Worm (Caenorhabditis elegans) whole organism, L4 larva: Measurements from ENCODE around the gene ZC196.2.

Experiments
- Y5F2A.4 ChIP-seq: fragments of 200-800 bp; sonication (Bioruptor generic); optimal IDR thresholded peaks from 2 replicates; lab custom pipeline; 2018; ENCODE audit warnings: mild to moderate bottlenecking, missing genetic modification characterization, missing compliant biosample characterization
- daf-12 ChIP-seq: fragments of 150-350 bp; optimal IDR thresholded peaks from 2 replicates; lab custom pipeline; 2014; ENCODE audit warnings: missing biosample characterization, missing genetic modification reagents, missing genetic modification characterization
- lin-39 ChIP-seq: fragments of 150-350 bp; optimal IDR thresholded peaks from 2 replicates; lab custom pipeline; 2014; ENCODE audit warnings: missing biosample characterization, missing genetic modification reagents, missing genetic modification characterization
- mep-1 ChIP-seq: fragments of 150-350 bp; sonication (generic microtip); optimal IDR thresholded peaks from 3 replicates; lab custom pipeline; 2014; ENCODE audit warnings: missing biosample characterization, missing genetic modification characterization
- nhr-237 ChIP-seq: sonication (generic microtip); optimal IDR thresholded peaks from 2 replicates; lab custom pipeline; 2017; ENCODE audit warnings: missing biosample characterization, missing genetic modification characterization
- skn-1 ChIP-seq: fragments of 150-350 bp; optimal IDR thresholded peaks from 2 replicates; lab custom pipeline; 2014; ENCODE audit warnings: missing biosample characterization, missing genetic modification characterization
- unc-130 ChIP-seq: sonication (generic microtip); optimal IDR thresholded peaks from 2 replicates; lab custom pipeline; 2016; ENCODE audit warnings: missing genetic modification reagents, missing genetic modification characterization, missing compliant biosample characterization
- unc-62 ChIP-seq, 3 experiments: fragments of 150-350 bp in 1 of 3; sonication (generic microtip); optimal IDR thresholded peaks in 2 of 3; peaks in 1 of 3; 1 replicate in 1 of 3; 2 replicates in 2 of 3; lab custom pipeline; 2014 to 2017; ENCODE audit warnings: missing biosample characterization in 3 of 3, missing genetic modification characterization in 3 of 3, missing genetic modification reagents in 3 of 3, missing genotype in 1 of 3

ce11 chrV:8781164-8781563, 41.9 kb downstream of the ZC196.2 start:
- TF ChIP-seq skn-1 (tag; lab: Kevin White, UChicago) (no peak), nhr-237 (tag; lab: Kevin White, UChicago) (no peak), lin-39 (tag; lab: Kevin White, UChicago) (no peak), unc-62 (GFP tag; optimal IDR thresholded peaks at IDR 0.05 in 1 of 2; lab: Kevin White, UChicago) (no peak), unc-62 (tag; optimal IDR thresholded peaks at IDR 0.05; lab: Kevin White, UChicago) (no peak), unc-130 (GFP tag; lab: Kevin White, UChicago) (no peak), Y5F2A.4 (GFP tag; lab: Kevin White, UChicago) (no peak), daf-12 (no peak), mep-1 (tag; lab: Kevin White, UChicago) (no peak)
